Worm (Caenorhabditis elegans) whole organism, L4 larva: ENCODE measurements around the gene B0280.9.

Experiments
- F26F4.8 ChIP-seq: fragments of 200-800 bp; sonication (Bioruptor generic); conservative IDR thresholded peaks from 2 replicates; pipeline ENCODE4 v1.3.6; 2022; ENCODE audit warnings: missing genetic modification characterization, missing compliant biosample characterization
- F49E8.2 ChIP-seq: sonication (generic microtip); optimal IDR thresholded peaks from 2 replicates; lab custom pipeline; 2016; ENCODE audit warnings: missing compliant biosample characterization, mild to moderate bottlenecking, missing genetic modification characterization, borderline replicate concordance
- T20F7.1 ChIP-seq: fragments of 200-800 bp; sonication (Bioruptor generic); optimal IDR thresholded peaks from 2 replicates; lab custom pipeline; 2018; ENCODE audit warnings: mild to moderate bottlenecking, missing genetic modification characterization, missing compliant biosample characterization
- Y75B8A.6 ChIP-seq: fragments of 200-800 bp; sonication (Bioruptor generic); IDR thresholded peaks from 2 replicates; pipeline ENCODE4 v1.3.6; 2022; ENCODE audit warnings: missing genetic modification reagents, missing genetic modification characterization, missing compliant biosample characterization
- ama-1 ChIP-seq: fragments of 150-350 bp; optimal IDR thresholded peaks from 2 replicates; lab custom pipeline; 2014; ENCODE audit warnings: inconsistent platforms, mixed read lengths
- arid-1 ChIP-seq: fragments of 200-800 bp; sonication (Bioruptor generic); conservative IDR thresholded peaks from 2 replicates; pipeline ENCODE4 v1.3.6; 2022; ENCODE audit warnings: missing genetic modification reagents, missing genetic modification characterization, missing compliant biosample characterization
- cey-2 ChIP-seq: sonication (generic microtip); optimal IDR thresholded peaks from 3 replicates; lab custom pipeline; 2017; ENCODE audit warnings: missing genetic modification characterization, mild to moderate bottlenecking, missing compliant biosample characterization, antibody characterized with exemption, borderline replicate concordance; ENCODE audit not compliant: insufficient read depth
- daf-16 ChIP-seq, 3 experiments: sonication (generic microtip); optimal IDR thresholded peaks; 2 replicates each; lab custom pipeline; 2016 to 2017; ENCODE audit warnings: missing genetic modification characterization in 3 of 3, missing genetic modification reagents in 3 of 3, mild to moderate bottlenecking in 2 of 3, missing compliant biosample characterization in 2 of 3, missing biosample characterization in 1 of 3, moderate library complexity in 1 of 3
- dmd-6 ChIP-seq: fragments of 200-800 bp; sonication (Bioruptor generic); IDR thresholded peaks from 2 replicates; pipeline ENCODE4 v1.3.6; 2022; ENCODE audit warnings: missing genetic modification reagents, missing genetic modification characterization, missing compliant biosample characterization
- duxl-1 ChIP-seq: sonication (generic microtip); optimal IDR thresholded peaks from 2 replicates; lab custom pipeline; 2016; ENCODE audit warnings: mild to moderate bottlenecking, missing genetic modification characterization, moderate library complexity, missing compliant biosample characterization; ENCODE audit not compliant: poor library complexity
- dve-1 ChIP-seq: sonication (generic microtip); optimal IDR thresholded peaks from 2 replicates; lab custom pipeline; 2017; ENCODE audit warnings: antibody characterized with exemption, mild to moderate bottlenecking, missing genetic modification characterization, missing compliant biosample characterization; ENCODE audit not compliant: insufficient read depth
- fos-1 ChIP-seq: fragments of 150-350 bp; optimal IDR thresholded peaks from 2 replicates; lab custom pipeline; 2014; ENCODE audit warnings: missing biosample characterization, missing genetic modification characterization
- gei-8 ChIP-seq: fragments of 200-800 bp; sonication (Bioruptor generic); optimal IDR thresholded peaks from 2 replicates; lab custom pipeline; 2018; ENCODE audit warnings: mild to moderate bottlenecking, missing genetic modification characterization, missing compliant biosample characterization
- hlh-11 ChIP-seq: fragments of 200-800 bp; sonication (Bioruptor generic); optimal IDR thresholded peaks from 2 replicates; lab custom pipeline; 2018; ENCODE audit warnings: mild to moderate bottlenecking, missing genetic modification characterization, missing compliant biosample characterization
- hlh-30 ChIP-seq: sonication (generic microtip); optimal IDR thresholded peaks from 2 replicates; lab custom pipeline; 2017; ENCODE audit warnings: antibody characterized with exemption, mild to moderate bottlenecking, missing genetic modification characterization, missing compliant biosample characterization; ENCODE audit not compliant: insufficient read depth
- lim-7 ChIP-seq: fragments of 200-800 bp; sonication (Bioruptor generic); IDR thresholded peaks from 2 replicates; pipeline ENCODE4 v1.3.6; 2022; ENCODE audit warnings: missing genetic modification characterization, missing compliant biosample characterization
- lin-15B ChIP-seq: fragments of 150-350 bp; sonication (generic microtip); optimal IDR thresholded peaks from 3 replicates; lab custom pipeline; 2014; ENCODE audit warnings: missing biosample characterization, missing genetic modification characterization
- lin-38 ChIP-seq: fragments of 200-800 bp; sonication (Bioruptor generic); IDR thresholded peaks from 2 replicates; pipeline ENCODE4 v1.3.6; 2022; ENCODE audit warnings: missing genetic modification reagents, missing genetic modification characterization, missing compliant biosample characterization
- lsy-2 ChIP-seq, 2 experiments: fragments of 150-350 bp in 1 of 2; sonication (generic microtip) in 1 of 2; optimal IDR thresholded peaks; 2 replicates each; lab custom pipeline; 2014 to 2017; ENCODE audit warnings: missing biosample characterization in 2 of 2, missing genetic modification characterization in 2 of 2
- madf-5 ChIP-seq, 2 experiments: fragments of 200-800 bp; sonication (Bioruptor generic); IDR thresholded peaks; 2 replicates each; pipeline ENCODE4 v1.3.6; 2022; ENCODE audit warnings: missing compliant biosample characterization in 2 of 2, missing genetic modification characterization in 2 of 2
- mdl-1 ChIP-seq, 2 experiments: fragments of 150-350 bp in 1 of 2; sonication (generic microtip) in 1 of 2; optimal IDR thresholded peaks; 2 replicates each; lab custom pipeline; 2014 to 2017; ENCODE audit warnings: missing biosample characterization in 2 of 2, missing genetic modification characterization in 2 of 2
- mep-1 ChIP-seq: fragments of 150-350 bp; sonication (generic microtip); optimal IDR thresholded peaks from 3 replicates; lab custom pipeline; 2014; ENCODE audit warnings: missing biosample characterization, missing genetic modification characterization
- mes-2 ChIP-seq: sonication (generic microtip); optimal IDR thresholded peaks from 2 replicates; lab custom pipeline; 2016; ENCODE audit warnings: missing genotype, mild to moderate bottlenecking, missing genetic modification characterization, missing compliant biosample characterization; ENCODE audit not compliant: poor library complexity, severe bottlenecking
- mxl-2 ChIP-seq: fragments of 200-800 bp; sonication (Bioruptor generic); conservative IDR thresholded peaks from 2 replicates; pipeline ENCODE4 v1.3.6; 2022; ENCODE audit warnings: missing genetic modification reagents, missing genetic modification characterization, missing compliant biosample characterization
- nhr-10 ChIP-seq: fragments of 150-350 bp; optimal IDR thresholded peaks from 2 replicates; lab custom pipeline; 2014; ENCODE audit warnings: missing biosample characterization, missing genetic modification characterization
- nhr-237 ChIP-seq: sonication (generic microtip); optimal IDR thresholded peaks from 2 replicates; lab custom pipeline; 2017; ENCODE audit warnings: missing biosample characterization, missing genetic modification characterization
- nhr-28 ChIP-seq: fragments of 150-350 bp; optimal IDR thresholded peaks from 2 replicates; lab custom pipeline; 2014; ENCODE audit warnings: missing biosample characterization, missing genetic modification characterization
- nhr-41 ChIP-seq: fragments of 200-800 bp; sonication (Bioruptor generic); IDR thresholded peaks from 2 replicates; pipeline ENCODE4 v1.3.6; 2022; ENCODE audit warnings: missing genetic modification reagents, missing genetic modification characterization, missing compliant biosample characterization
- nhr-42 ChIP-seq: fragments of 200-800 bp; sonication (Bioruptor generic); IDR thresholded peaks from 2 replicates; pipeline ENCODE4 v1.3.6; 2022; ENCODE audit warnings: missing genetic modification characterization, missing compliant biosample characterization
- nhr-48 ChIP-seq: sonication (generic microtip); optimal IDR thresholded peaks from 2 replicates; lab custom pipeline; 2016; ENCODE audit warnings: mild to moderate bottlenecking, missing genetic modification characterization, missing compliant biosample characterization
- nhr-77 ChIP-seq: fragments of 150-350 bp; optimal IDR thresholded peaks from 2 replicates; lab custom pipeline; 2014; ENCODE audit warnings: missing biosample characterization, missing genetic modification characterization
- pqm-1 ChIP-seq: sonication (generic microtip); optimal IDR thresholded peaks from 2 replicates; lab custom pipeline; 2017; ENCODE audit warnings: missing biosample characterization, missing genetic modification characterization
- set-16 ChIP-seq: fragments of 200-800 bp; sonication (Bioruptor generic); IDR thresholded peaks from 2 replicates; pipeline ENCODE4 v1.3.6; 2022; ENCODE audit warnings: missing genetic modification reagents, missing genetic modification characterization, missing compliant biosample characterization
- spr-1 ChIP-seq: sonication (generic microtip); optimal IDR thresholded peaks from 2 replicates; lab custom pipeline; 2016; ENCODE audit warnings: mild to moderate bottlenecking, missing genetic modification characterization, missing compliant biosample characterization
- unc-62 ChIP-seq, 3 experiments: fragments of 150-350 bp in 1 of 3; sonication (generic microtip); optimal IDR thresholded peaks in 2 of 3; peaks in 1 of 3; 1 replicate in 1 of 3; 2 replicates in 2 of 3; lab custom pipeline; 2014 to 2017; ENCODE audit warnings: missing biosample characterization in 3 of 3, missing genetic modification characterization in 3 of 3, missing genetic modification reagents in 3 of 3, missing genotype in 1 of 3
- zag-1 ChIP-seq: fragments of 150-350 bp; optimal IDR thresholded peaks from 2 replicates; lab custom pipeline; 2014; ENCODE audit warnings: missing biosample characterization, missing genetic modification characterization
- ztf-7 ChIP-seq: fragments of 150-350 bp; optimal IDR thresholded peaks from 2 replicates; lab custom pipeline; 2014; ENCODE audit warnings: missing biosample characterization, missing genetic modification characterization

Gene B0280.9

ce11 chrIII:7128601-7129000 lies 5.9 kb upstream of the B0280.9 start, which contains the start of gene viro-2:
Gene viro-2 (plus strand): TSS chrIII:7128901.
- peak; percentile 50 for TF ChIP-seq dmd-6

ce11 chrIII:7124364-7124763 lies 1.7 kb upstream of the B0280.9 start, which contains the start of gene B0280.2:
Gene B0280.2 (plus strand): TSS chrIII:7124664.
- TF ChIP-seq F49E8.2 (tag; lab: Kevin White, UChicago), result no peak
- TF ChIP-seq lin-38, result no peak
- TF ChIP-seq mxl-2 (GFP tag; lab: Robert Waterston, UW), result no peak
- TF ChIP-seq cey-2 (tag; lab: Kevin White, UChicago), result no peak
- TF ChIP-seq nhr-48, result no peak
- TF ChIP-seq lin-15B, result no peak
- TF ChIP-seq lim-7 (GFP tag; lab: Robert Waterston, UW), result no peak
- no peak for TF ChIP-seq gei-8
- no peak for TF ChIP-seq daf-16 (GFP tag; optimal IDR thresholded peaks at IDR 0.05; lab: Kevin White, UChicago)
- TF ChIP-seq daf-16 (tag; optimal IDR thresholded peaks at IDR 0.05; lab: Kevin White, UChicago), result no peak
- TF ChIP-seq F26F4.8 (GFP tag; lab: Robert Waterston, UW), result no peak
- TF ChIP-seq fos-1 (tag; lab: Kevin White, UChicago), result no peak
- no peak for TF ChIP-seq hlh-11 (tag; lab: Kevin White, UChicago)
- TF ChIP-seq Y75B8A.6 (GFP tag; lab: Robert Waterston, UW), result no peak
- TF ChIP-seq unc-62 (GFP tag; optimal IDR thresholded peaks at IDR 0.05 in 1 of 2; lab: Kevin White, UChicago), result no peak
- no peak for TF ChIP-seq unc-62 (tag; optimal IDR thresholded peaks at IDR 0.05; lab: Kevin White, UChicago)
- TF ChIP-seq nhr-42 (GFP tag; lab: Robert Waterston, UW), result no peak
- TF ChIP-seq nhr-237 (tag; lab: Kevin White, UChicago), result no peak
- no peak for TF ChIP-seq zag-1 (tag; lab: Kevin White, UChicago)
- no peak for TF ChIP-seq madf-5 (GFP tag; IDR thresholded peaks at IDR 0.05; lab: Robert Waterston, UW)
- TF ChIP-seq, all 104 proteins: peak for 0

ce11 chrIII:7120477-7120876 lies 2.2 kb downstream of the B0280.9 start:
- TF ChIP-seq daf-16 (GFP tag; optimal IDR thresholded peaks at IDR 0.05; lab: Kevin White, UChicago), result no peak
- TF ChIP-seq daf-16 (tag; optimal IDR thresholded peaks at IDR 0.05; lab: Kevin White, UChicago), result peak; percentile 61
- peak; percentile 39 for TF ChIP-seq T20F7.1 (GFP tag; lab: Kevin White, UChicago)
- TF ChIP-seq hlh-30 (tag; lab: Kevin White, UChicago), result peak; percentile 37
- peak; percentile 96 for TF ChIP-seq mxl-2 (GFP tag; lab: Robert Waterston, UW)
- peak; percentile 12 for TF ChIP-seq pqm-1
- TF ChIP-seq lsy-2 (tag; optimal IDR thresholded peaks at IDR 0.05; lab: Kevin White, UChicago), result peak in 1 of 2 experiments; percentile 66
- peak; percentile 59 for TF ChIP-seq ama-1 (lab: Kevin White, UChicago)
- TF ChIP-seq nhr-28 (tag; lab: Kevin White, UChicago), result peak; percentile 63
- TF ChIP-seq mep-1 (tag; lab: Kevin White, UChicago), result peak; percentile 40
- 0 out of 2 replicates have a peak, but pooled peaks have one; percentile 14 for TF ChIP-seq arid-1
- TF ChIP-seq mdl-1 (tag; optimal IDR thresholded peaks at IDR 0.05; lab: Kevin White, UChicago), result no peak
- TF ChIP-seq dve-1, result peak; percentile 64
- peak; percentile 41 for TF ChIP-seq nhr-48
- no peak for TF ChIP-seq nhr-41 (GFP tag; lab: Robert Waterston, UW)
- TF ChIP-seq duxl-1 (tag; lab: Kevin White, UChicago), result peak; percentile 16
- TF ChIP-seq dmd-6, result peak; percentile 55; the same call in 1 of the 2 replicates
- no peak for TF ChIP-seq spr-1 (tag; lab: Kevin White, UChicago)
- peak; percentile 27 for TF ChIP-seq hlh-11 (tag; lab: Kevin White, UChicago)
- no peak for TF ChIP-seq F49E8.2 (tag; lab: Kevin White, UChicago)
- peak; percentile 45 for TF ChIP-seq mes-2 (tag; lab: Kevin White, UChicago)
- TF ChIP-seq ztf-7 (tag; lab: Kevin White, UChicago), result peak; percentile 31
- TF ChIP-seq set-16 (GFP tag; lab: Robert Waterston, UW), result no peak
- TF ChIP-seq nhr-77, result peak; percentile 29
- TF ChIP-seq nhr-10 (tag; lab: Kevin White, UChicago), result peak; percentile 33
